Worm (Caenorhabditis elegans) whole organism, young adult: ENCODE measurements around the gene F59B1.8.

Experiments
- B0261.1 ChIP-seq: sonication (generic microtip); optimal IDR thresholded peaks from 2 replicates; lab custom pipeline; 2016; ENCODE audit warnings: mild to moderate bottlenecking, missing genetic modification characterization, moderate library complexity, missing compliant biosample characterization
- F10E7.11 ChIP-seq: sonication (generic microtip); optimal IDR thresholded peaks from 2 replicates; lab custom pipeline; 2017; ENCODE audit warnings: mild to moderate bottlenecking, missing genetic modification characterization, moderate library complexity, missing compliant biosample characterization
- F33H1.4 ChIP-seq: fragments of 200-800 bp; sonication (Bioruptor generic); IDR thresholded peaks from 2 replicates; pipeline ENCODE4 v1.3.6; 2022; ENCODE audit warnings: missing genetic modification reagents, missing genetic modification characterization, missing compliant biosample characterization
- F49E8.2 ChIP-seq: sonication (generic microtip); optimal IDR thresholded peaks from 3 replicates; lab custom pipeline; 2017; ENCODE audit warnings: missing genetic modification characterization, mild to moderate bottlenecking, missing compliant biosample characterization, antibody characterized with exemption, moderate library complexity; ENCODE audit not compliant: insufficient read depth
- F55B11.4 ChIP-seq: sonication (generic microtip); optimal IDR thresholded peaks from 2 replicates; lab custom pipeline; 2016; ENCODE audit warnings: missing compliant biosample characterization, missing genetic modification characterization, borderline replicate concordance; ENCODE audit not compliant: insufficient read depth
- K11D2.4 ChIP-seq: fragments of 200-800 bp; sonication (Bioruptor generic); IDR thresholded peaks from 2 replicates; pipeline ENCODE4 v1.3.6; 2022; ENCODE audit warnings: missing genetic modification reagents, missing genetic modification characterization, missing compliant biosample characterization
- Y53G8AR.9 ChIP-seq: fragments of 200-800 bp; sonication (Bioruptor generic); conservative IDR thresholded peaks from 2 replicates; pipeline ENCODE4 v1.3.6; 2022; ENCODE audit warnings: missing genetic modification reagents, missing genetic modification characterization, missing compliant biosample characterization
- Y56A3A.18 ChIP-seq: fragments of 200-800 bp; sonication (Bioruptor generic); IDR thresholded peaks from 2 replicates; pipeline ENCODE4 v1.3.6; 2022; ENCODE audit warnings: missing genetic modification reagents, missing genetic modification characterization, missing compliant biosample characterization
- akir-1 ChIP-seq: fragments of 200-800 bp; sonication (Bioruptor generic); optimal IDR thresholded peaks from 2 replicates; lab custom pipeline; 2018; ENCODE audit warnings: mild to moderate bottlenecking, missing genetic modification characterization, moderate library complexity, missing compliant biosample characterization
- atf-7 ChIP-seq: sonication (generic microtip); optimal IDR thresholded peaks from 2 replicates; lab custom pipeline; 2017; ENCODE audit warnings: mild to moderate bottlenecking, missing genetic modification characterization, missing compliant biosample characterization
- attf-5 ChIP-seq: fragments of 200-800 bp; sonication (Bioruptor generic); optimal IDR thresholded peaks from 2 replicates; lab custom pipeline; 2018; ENCODE audit warnings: mild to moderate bottlenecking, missing genetic modification characterization, missing compliant biosample characterization
- cebp-2 ChIP-seq: fragments of 200-800 bp; sonication (Bioruptor generic); IDR thresholded peaks from 2 replicates; pipeline ENCODE4 v1.3.6; 2022; ENCODE audit warnings: missing genetic modification characterization, missing compliant biosample characterization
- ceh-40 ChIP-seq: fragments of 200-800 bp; sonication (Bioruptor generic); IDR thresholded peaks from 2 replicates; pipeline ENCODE4 v1.3.6; 2022; ENCODE audit warnings: missing genetic modification characterization, missing compliant biosample characterization
- chd-7 ChIP-seq: sonication (generic microtip); optimal IDR thresholded peaks from 2 replicates; lab custom pipeline; 2016; ENCODE audit warnings: mild to moderate bottlenecking, missing genetic modification characterization, moderate library complexity, missing compliant biosample characterization
- dpff-1 ChIP-seq: sonication (generic microtip); optimal IDR thresholded peaks from 2 replicates; lab custom pipeline; 2017; ENCODE audit warnings: mild to moderate bottlenecking, missing genetic modification characterization, missing compliant biosample characterization
- egl-44 ChIP-seq: fragments of 200-800 bp; sonication (Bioruptor generic); IDR thresholded peaks from 2 replicates; pipeline ENCODE4 v1.3.6; 2022; ENCODE audit warnings: missing genetic modification reagents, missing genetic modification characterization, missing compliant biosample characterization
- egrh-3 ChIP-seq: fragments of 200-800 bp; sonication (Bioruptor generic); IDR thresholded peaks from 2 replicates; pipeline ENCODE4 v1.3.6; 2022; ENCODE audit warnings: missing genetic modification reagents, missing genetic modification characterization, missing compliant biosample characterization
- ekl-4 ChIP-seq: fragments of 200-800 bp; sonication (Bioruptor generic); IDR thresholded peaks from 2 replicates; pipeline ENCODE4 v1.3.6; 2022; ENCODE audit warnings: missing genetic modification reagents, missing genetic modification characterization, missing compliant biosample characterization
- hsf-1 ChIP-seq: fragments of 200-800 bp; sonication (Bioruptor generic); IDR thresholded peaks from 2 replicates; pipeline ENCODE4 v1.3.6; 2022; ENCODE audit warnings: missing genetic modification reagents, missing genetic modification characterization, missing compliant biosample characterization
- let-607 ChIP-seq, 2 experiments: fragments of 200-800 bp in 1 of 2; sonication (Bioruptor generic) in 1 of 2; sonication (generic microtip) in 1 of 2; optimal IDR thresholded peaks; 2 replicates each; lab custom pipeline; 2016 to 2018; ENCODE audit warnings: mild to moderate bottlenecking in 2 of 2, missing compliant biosample characterization in 2 of 2, missing genetic modification characterization in 2 of 2, moderate library complexity in 2 of 2, missing genotype in 1 of 2
- lin-35 ChIP-seq, 3 experiments: fragments of 150-350 bp in 2 of 3; sonication (generic microtip) in 1 of 3; optimal IDR thresholded peaks; 2 replicates each; lab custom pipeline; 2014 to 2018; ENCODE audit warnings: missing biosample characterization in 3 of 3, missing genetic modification characterization in 3 of 3, missing genetic modification reagents in 3 of 3
- madf-10 ChIP-seq: sonication (generic microtip); optimal IDR thresholded peaks from 2 replicates; lab custom pipeline; 2016; ENCODE audit warnings: mild to moderate bottlenecking, missing genetic modification characterization, missing compliant biosample characterization
- madf-6 ChIP-seq: fragments of 200-800 bp; sonication (Bioruptor generic); IDR thresholded peaks from 2 replicates; pipeline ENCODE4 v1.3.6; 2022; ENCODE audit warnings: missing genetic modification reagents, missing genetic modification characterization, missing compliant biosample characterization
- madf-8 ChIP-seq: fragments of 200-800 bp; sonication (Bioruptor generic); conservative IDR thresholded peaks from 2 replicates; pipeline ENCODE4 v1.3.6; 2022; ENCODE audit warnings: missing genetic modification reagents, missing genetic modification characterization, missing compliant biosample characterization
- mel-28 ChIP-seq: sonication (generic microtip); optimal IDR thresholded peaks from 2 replicates; lab custom pipeline; 2016; ENCODE audit warnings: borderline replicate concordance, mild to moderate bottlenecking, missing genetic modification characterization, missing compliant biosample characterization
- nfya-1 ChIP-seq: sonication (generic microtip); optimal IDR thresholded peaks from 2 replicates; lab custom pipeline; 2017; ENCODE audit warnings: antibody characterized with exemption, missing compliant biosample characterization, missing genetic modification characterization, borderline replicate concordance; ENCODE audit not compliant: insufficient read depth
- nfyb-1 ChIP-seq: fragments of 200-800 bp; sonication (Bioruptor generic); IDR thresholded peaks from 2 replicates; pipeline ENCODE4 v1.3.6; 2022; ENCODE audit warnings: missing genetic modification reagents, missing genetic modification characterization, missing compliant biosample characterization
- nhr-27 ChIP-seq: fragments of 200-800 bp; sonication (Bioruptor generic); optimal IDR thresholded peaks from 2 replicates; lab custom pipeline; 2018; ENCODE audit warnings: mild to moderate bottlenecking, missing genetic modification characterization, moderate library complexity, missing compliant biosample characterization
- nhr-80 ChIP-seq: sonication (generic microtip); optimal IDR thresholded peaks from 2 replicates; lab custom pipeline; 2016; ENCODE audit warnings: missing genetic modification characterization, missing compliant biosample characterization
- rcor-1 ChIP-seq: fragments of 200-800 bp; sonication (Bioruptor generic); IDR thresholded peaks from 2 replicates; pipeline ENCODE4 v1.3.6; 2022; ENCODE audit warnings: missing genetic modification reagents, missing genetic modification characterization, missing compliant biosample characterization
- rec-8 ChIP-seq, 2 experiments: sonication (generic microtip); optimal IDR thresholded peaks; 2 replicates each; lab custom pipeline; 2016; ENCODE audit warnings: mild to moderate bottlenecking in 2 of 2, missing genetic modification characterization in 2 of 2, missing genetic modification reagents in 2 of 2, missing genotype in 2 of 2, missing biosample characterization in 1 of 2, missing compliant biosample characterization in 1 of 2, moderate library complexity in 1 of 2
- sdz-38 ChIP-seq: sonication (generic microtip); optimal IDR thresholded peaks from 2 replicates; lab custom pipeline; 2016; ENCODE audit warnings: missing genotype, missing genetic modification characterization, missing compliant biosample characterization
- snpc-1.3 ChIP-seq: sonication (generic microtip); optimal IDR thresholded peaks from 2 replicates; lab custom pipeline; 2017; ENCODE audit warnings: missing genetic modification characterization, mild to moderate bottlenecking, missing compliant biosample characterization, antibody characterized with exemption, moderate library complexity, missing genotype, missing genetic modification reagents; ENCODE audit not compliant: insufficient read depth
- snpc-4 ChIP-seq, 5 experiments: fragments of 150-350 bp in 1 of 5; sonication (generic microtip) in 4 of 5; optimal IDR thresholded peaks; 2 replicates each; lab custom pipeline; 2014 to 2018; ENCODE audit warnings: missing genetic modification characterization in 5 of 5, missing biosample characterization in 3 of 5, antibody characterized with exemption in 2 of 5, mild to moderate bottlenecking in 2 of 5, missing compliant biosample characterization in 2 of 5, missing genotype in 2 of 5, moderate library complexity in 2 of 5, missing genetic modification reagents in 1 of 5
- tbx-9 ChIP-seq: sonication (generic microtip); optimal IDR thresholded peaks from 2 replicates; lab custom pipeline; 2016; ENCODE audit warnings: borderline replicate concordance, missing genetic modification characterization, inconsistent platforms, missing compliant biosample characterization
- zim-3 ChIP-seq: sonication (generic microtip); optimal IDR thresholded peaks from 2 replicates; lab custom pipeline; 2017; ENCODE audit warnings: mild to moderate bottlenecking, missing genetic modification characterization, moderate library complexity, missing compliant biosample characterization
- ztf-18 ChIP-seq: sonication (generic microtip); optimal IDR thresholded peaks from 2 replicates; lab custom pipeline; 2016; ENCODE audit warnings: missing genotype, mild to moderate bottlenecking, missing genetic modification characterization, missing compliant biosample characterization
- ztf-22 ChIP-seq: fragments of 200-800 bp; sonication (Bioruptor generic); optimal IDR thresholded peaks from 2 replicates; lab custom pipeline; 2018; ENCODE audit warnings: mild to moderate bottlenecking, missing genetic modification characterization, moderate library complexity, missing compliant biosample characterization
- ztf-26 ChIP-seq: sonication (generic microtip); optimal IDR thresholded peaks from 2 replicates; lab custom pipeline; 2017; ENCODE audit warnings: missing genetic modification characterization, missing compliant biosample characterization
- ztf-6 ChIP-seq: fragments of 200-800 bp; sonication (Bioruptor generic); IDR thresholded peaks from 2 replicates; pipeline ENCODE4 v1.3.6; 2022; ENCODE audit warnings: missing genetic modification reagents, missing genetic modification characterization, missing compliant biosample characterization

The F59B1.8 gene

DNA sequence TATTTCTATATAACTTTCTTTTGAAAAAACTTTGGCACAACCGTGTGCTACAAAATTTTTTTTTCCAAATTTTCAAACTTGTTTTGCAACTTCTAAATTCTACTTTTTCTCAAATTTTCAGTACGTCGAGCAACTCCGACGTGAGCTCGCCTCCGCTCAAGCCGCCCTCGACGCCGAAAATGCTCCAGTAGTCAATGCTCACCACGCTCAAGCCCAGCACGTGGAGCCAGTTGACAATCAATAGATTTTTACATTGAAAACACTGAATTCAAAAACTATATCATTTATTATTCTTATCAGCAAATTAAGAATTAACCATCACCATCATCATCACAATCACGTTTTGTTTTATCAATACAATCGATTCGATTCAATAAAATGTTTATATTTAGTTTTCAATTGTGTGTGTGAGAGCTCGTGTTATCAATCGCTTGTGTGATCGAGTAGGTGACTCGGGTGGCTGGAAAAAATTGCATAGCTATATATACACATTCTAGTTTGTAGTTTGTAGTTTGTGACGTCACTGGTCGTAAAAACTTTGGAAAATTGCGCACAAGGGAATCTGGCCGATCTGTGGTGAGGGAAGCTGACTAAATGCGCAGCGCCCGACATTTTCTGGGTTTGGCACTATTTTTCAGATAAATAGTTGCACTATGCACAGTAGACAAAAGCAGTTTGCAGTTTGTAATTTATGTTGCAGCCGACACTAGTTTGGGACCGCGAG lies 9.6 kb downstream of the F59B1.8 start (continued):
- peak; percentile 64 for TF ChIP-seq chd-7 (tag; lab: Kevin White, UChicago)

DNA sequence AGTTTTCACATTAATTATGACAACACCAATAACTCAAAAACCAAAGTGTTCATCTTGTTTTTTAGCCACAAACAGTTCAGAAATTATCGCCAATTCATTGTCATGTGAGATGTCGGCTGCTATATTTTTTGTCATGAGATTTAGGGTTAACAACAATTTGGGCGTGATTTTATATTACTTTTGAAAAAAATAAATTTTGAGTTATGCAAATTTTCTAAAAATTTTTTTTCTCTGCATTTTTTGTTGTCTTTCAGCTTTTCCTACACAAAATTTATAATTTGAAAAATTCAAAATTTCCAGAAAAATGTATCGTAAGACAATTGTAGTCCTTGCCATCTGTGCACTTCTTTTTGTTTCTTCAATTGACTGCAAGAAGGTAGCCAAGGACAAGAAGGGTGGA lies 11.0 kb downstream of the F59B1.8 start, which contains the start of gene F59B1.2:
Gene F59B1.2 (plus strand): TSS at position 301 of the 400 bp plus-strand sequence.
- TF ChIP-seq madf-10 (tag; lab: Kevin White, UChicago) (no peak), snpc-4 (GFP tag; optimal IDR thresholded peaks at IDR 0.05; lab: Kevin White, UChicago) (no peak), snpc-4 (tag; optimal IDR thresholded peaks at IDR 0.05; lab: Kevin White, UChicago) (peak in 1 of 4 experiments; percentile 6)
- TF ChIP-seq, all 124 proteins: peak for 1

DNA sequence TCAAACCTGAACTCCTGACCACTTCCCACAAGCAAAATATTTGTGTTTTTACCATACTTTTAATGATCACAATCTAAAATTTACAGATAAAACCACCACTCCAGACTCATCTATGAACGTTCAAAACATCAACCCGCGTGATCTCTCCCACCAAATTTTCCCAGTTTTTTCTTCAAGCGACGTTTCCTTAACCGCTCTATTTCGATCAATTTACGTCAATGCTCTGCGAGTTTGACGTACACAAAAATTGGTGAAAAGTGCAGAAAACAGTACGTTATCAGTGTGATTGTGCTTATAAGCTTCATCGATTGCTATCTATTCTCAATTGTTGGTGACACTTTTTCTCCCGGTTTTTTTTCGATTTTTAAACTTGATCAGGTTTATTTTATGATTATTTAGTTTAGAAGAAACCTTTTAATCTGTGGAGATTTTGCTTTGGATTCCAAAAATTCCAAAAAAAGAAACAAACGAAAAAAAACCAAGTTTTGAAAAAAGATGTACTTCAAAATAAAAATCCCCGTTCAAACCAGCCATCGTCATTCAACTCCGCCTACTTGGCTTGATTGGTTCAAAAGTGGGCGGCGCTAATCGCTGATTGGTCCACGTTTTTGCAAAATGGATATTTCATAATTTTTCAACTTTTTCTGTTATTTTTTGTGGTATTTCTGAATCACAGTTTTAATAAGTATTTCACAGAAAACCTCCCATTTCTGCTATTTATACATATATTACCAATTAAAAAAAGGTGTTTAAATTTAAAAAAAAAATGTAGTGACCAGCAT lies 11.6 kb downstream of the F59B1.8 start:
- TF ChIP-seq nfya-1 (tag; lab: Kevin White, UChicago) (no peak), ceh-40 (no peak), rcor-1 (GFP tag; lab: Robert Waterston, UW) (no peak), B0261.1 (tag; lab: Kevin White, UChicago) (no peak), ztf-6 (no peak), dpff-1 (tag; lab: Kevin White, UChicago) (no peak), attf-5 (GFP tag; lab: Kevin White, UChicago) (no peak), F49E8.2 (tag; lab: Kevin White, UChicago) (no peak), atf-7 (tag; lab: Kevin White, UChicago) (peak; percentile 56), Y53G8AR.9 (no peak), madf-8 (no peak), K11D2.4 (GFP tag; lab: Robert Waterston, UW) (no peak), Y56A3A.18 (GFP tag; lab: Robert Waterston, UW) (no peak), ztf-18 (tag; lab: Kevin White, UChicago) (no peak), let-607 (tag; optimal IDR thresholded peaks at IDR 0.05; lab: Kevin White, UChicago) (peak in 1 of 2 experiments; percentile 19), akir-1 (no peak), nfyb-1 (no peak), madf-6 (no peak), egrh-3 (no peak), zim-3 (tag; lab: Kevin White, UChicago) (no peak), tbx-9 (tag; lab: Kevin White, UChicago) (no peak), hsf-1 (GFP tag; lab: Robert Waterston, UW) (no peak), F33H1.4 (GFP tag; lab: Robert Waterston, UW) (no peak), snpc-1.3 (no peak), nhr-27 (no peak), F55B11.4 (tag; lab: Kevin White, UChicago) (no peak), lin-35 (GFP tag; optimal IDR thresholded peaks at IDR 0.05; lab: Kevin White, UChicago) (no peak), rec-8 (tag; optimal IDR thresholded peaks at IDR 0.05; lab: Kevin White, UChicago) (no peak), F10E7.11 (tag; lab: Kevin White, UChicago) (no peak), ztf-26 (tag; lab: Kevin White, UChicago) (no peak), egl-44 (peak; percentile 45; the same call in 1 of the 2 replicates), nhr-80 (peak; percentile 77), mel-28 (tag; lab: Kevin White, UChicago) (no peak), ekl-4 (GFP tag; lab: Robert Waterston, UW) (no peak), sdz-38 (tag; lab: Kevin White, UChicago) (no peak), cebp-2 (GFP tag; lab: Robert Waterston, UW) (no peak), ztf-22 (GFP tag; lab: Kevin White, UChicago) (peak; percentile 36)
